Fruit fly (Drosophila melanogaster): ENCODE measurements around the gene CG15020.
A peak's percentile ranks its signal among the peaks of the same experiment; 100 is the strongest.

Gene CG15020

dm6 chr3L:4403180-4403769 lies 18.2 kb upstream of the CG15020 start, which contains the start of gene Syx17 (continued):
- TF ChIP-seq sc (optimal IDR thresholded peaks at IDR 0.05) (no peak), sc (GFP tag; optimal IDR thresholded peaks at IDR 0.05) (no peak), CG17328 (GFP tag; IDR thresholded peaks at IDR 0.05) (0 out of 2 replicates have a peak, but pooled peaks have one; percentile 42), eve (GFP tag; optimal IDR thresholded peaks at IDR 0.05) (peak in 1 of 2 experiments; percentile 65), oc (tag; optimal IDR thresholded peaks at IDR 0.05) (peak; percentile 16), otp (GFP tag; IDR thresholded peaks at IDR 0.05) (no peak; the same call in 2 of the 3 replicates), CG9727 (GFP tag; optimal IDR thresholded peaks at IDR 0.05) (peak; percentile 43), trh (GFP tag; optimal IDR thresholded peaks at IDR 0.05) (peak; percentile 23), Ptx1 (GFP tag; IDR thresholded peaks at IDR 0.05) (peak; percentile 35), CG16815 (GFP tag; optimal IDR thresholded peaks at IDR 0.05) (no peak), chn (GFP tag; optimal IDR thresholded peaks at IDR 0.05) (peak; percentile 69), shn (GFP tag; optimal IDR thresholded peaks at IDR 0.05) (peak; percentile 38), CG32532 (GFP tag; IDR thresholded peaks at IDR 0.05) (peak; percentile 70), ac (GFP tag; optimal IDR thresholded peaks at IDR 0.05) (no peak), CG6813 (GFP tag; optimal IDR thresholded peaks at IDR 0.05) (peak; percentile 15), CG13424 (tag; optimal IDR thresholded peaks at IDR 0.05) (peak; percentile 46), prd (optimal IDR thresholded peaks at IDR 0.05) (no peak), prd (GFP tag; IDR thresholded peaks at IDR 0.05) (peak; percentile 53; the same call in 2 of the 3 replicates), stwl (tag; optimal IDR thresholded peaks at IDR 0.05) (peak; percentile 90), wor (GFP tag; IDR thresholded peaks at IDR 0.05) (no peak), CG18599 (GFP tag; optimal IDR thresholded peaks at IDR 0.05) (peak; percentile 44), Bteb2 (GFP tag; optimal IDR thresholded peaks at IDR 0.05) (peak; percentile 33), CG6791 (GFP tag; IDR thresholded peaks at IDR 0.05; ENCODE audit: partially characterized antibody) (peak; percentile 94), hb (GFP tag; IDR thresholded peaks at IDR 0.05; ENCODE audit: partially characterized antibody) (peak; percentile 72), stc (GFP tag; IDR thresholded peaks at IDR 0.05) (no peak), MESR4 (GFP tag; optimal IDR thresholded peaks at IDR 0.05) (peak; percentile 86), CG5180 (GFP tag; optimal IDR thresholded peaks at IDR 0.05) (peak; percentile 51), CG3163 (GFP tag; optimal IDR thresholded peaks at IDR 0.05) (peak; percentile 48), CG4360 (GFP tag; IDR thresholded peaks at IDR 0.05) (peak; percentile 25; the same call in 1 of the 2 replicates), CG15073 (GFP tag; optimal IDR thresholded peaks at IDR 0.05) (no peak), vvl (GFP tag; IDR thresholded peaks at IDR 0.05) (peak; percentile 73), HLH4C (GFP tag; IDR thresholded peaks at IDR 0.05; ENCODE audit: partially characterized antibody) (peak; percentile 85), pzg (GFP tag; optimal IDR thresholded peaks at IDR 0.05) (peak; percentile 91), ken (GFP tag; IDR thresholded peaks at IDR 0.05) (0 out of 3 replicates have a peak, but pooled peaks have one; percentile 14), sug (tag; optimal IDR thresholded peaks at IDR 0.05) (peak; percentile 75), lola (GFP tag; optimal IDR thresholded peaks at IDR 0.05) (peak in 1 of 3 experiments; percentile 33), ci (GFP tag; IDR thresholded peaks at IDR 0.05) (peak; percentile 72), org-1 (GFP tag; optimal IDR thresholded peaks at IDR 0.05) (no peak), CrebB (tag; optimal IDR thresholded peaks at IDR 0.05) (peak; percentile 60), pho (GFP tag; optimal IDR thresholded peaks at IDR 0.05) (peak; percentile 70), Hmx (GFP tag; optimal IDR thresholded peaks at IDR 0.05) (no peak), MBD-R2 (GFP tag; IDR thresholded peaks at IDR 0.05) (peak; percentile 83), CG7745 (tag; optimal IDR thresholded peaks at IDR 0.05) (no peak), bigmax (GFP tag; optimal IDR thresholded peaks at IDR 0.05) (no peak), CG2875 (GFP tag; optimal IDR thresholded peaks at IDR 0.05) (peak; percentile 16), H15 (GFP tag; IDR thresholded peaks at IDR 0.05) (no peak), Deaf1 (tag; optimal IDR thresholded peaks at IDR 0.05) (peak; percentile 25), CG11696 (GFP tag; IDR thresholded peaks at IDR 0.05) (peak; percentile 99), grn (GFP tag; optimal IDR thresholded peaks at IDR 0.05) (peak; percentile 53), Optix (GFP tag; IDR thresholded peaks at IDR 0.05) (no peak)

Measured in whole organism, embryonic.